Worm (Caenorhabditis elegans) whole organism, L1 larva: ENCODE data around the gene tra-2.

Source experiments
- fkh-10 ChIP-seq: sonication (generic microtip); optimal IDR thresholded peaks from 2 replicates; lab custom pipeline; 2017; ENCODE audit warnings: missing biosample characterization, missing genetic modification reagents, missing genetic modification characterization
- lin-15B ChIP-seq: fragments of 150-350 bp; sonication (generic microtip); optimal IDR thresholded peaks from 3 replicates; lab custom pipeline; 2014; ENCODE audit warnings: missing biosample characterization, missing genetic modification characterization
- pax-3 ChIP-seq: fragments of 200-800 bp; sonication (Bioruptor generic); optimal IDR thresholded peaks from 2 replicates; lab custom pipeline; 2018; ENCODE audit warnings: mild to moderate bottlenecking, missing genetic modification characterization, moderate library complexity, missing compliant biosample characterization

DNA sequence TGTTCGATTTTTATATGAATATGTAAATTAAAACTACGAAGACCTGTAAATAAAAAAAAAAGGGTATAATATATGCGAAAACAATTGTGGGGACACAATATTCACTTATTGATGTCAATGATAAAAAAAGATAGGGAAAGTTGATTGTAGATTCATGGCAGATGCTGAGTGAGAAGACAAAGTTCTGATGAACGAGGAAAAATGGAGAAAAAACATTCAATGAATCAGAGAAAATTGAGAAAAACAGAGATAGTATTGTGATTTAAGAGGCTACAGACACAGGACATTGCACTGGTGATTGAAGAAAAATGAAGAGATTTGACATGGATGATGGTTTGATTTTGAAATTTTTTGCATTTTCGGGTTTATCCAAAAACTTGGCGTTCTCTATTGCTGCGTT, 56.8 kb downstream of the tra-2 start:
- TF ChIP-seq lin-15B (tag; lab: Kevin White, UChicago), result no peak
- no peak for TF ChIP-seq fkh-10 (GFP tag; lab: Kevin White, UChicago)
- TF ChIP-seq pax-3 (tag; lab: Kevin White, UChicago), result no peak
